Worm (Caenorhabditis elegans) whole organism, L2 larva: ENCODE results near the gene irld-66.

Experiments
- C34F6.9 ChIP-seq: fragments of 150-350 bp; optimal IDR thresholded peaks from 2 replicates; lab custom pipeline; 2014; ENCODE audit warnings: missing biosample characterization, missing genetic modification characterization
- F13H6.1 ChIP-seq: sonication (generic microtip); optimal IDR thresholded peaks from 2 replicates; lab custom pipeline; 2016; ENCODE audit warnings: missing genetic modification characterization, missing compliant biosample characterization
- Y55F3AM.14 ChIP-seq: fragments of 200-800 bp; sonication (Bioruptor generic); optimal IDR thresholded peaks from 2 replicates; lab custom pipeline; 2018; ENCODE audit warnings: mild to moderate bottlenecking, missing genetic modification characterization, missing compliant biosample characterization
- ZK546.5 ChIP-seq: sonication (generic microtip); optimal IDR thresholded peaks from 2 replicates; lab custom pipeline; 2017; ENCODE audit warnings: missing biosample characterization, missing genetic modification characterization
- alr-1 ChIP-seq: fragments of 150-350 bp; optimal IDR thresholded peaks from 2 replicates; lab custom pipeline; 2014; ENCODE audit warnings: missing biosample characterization, missing genetic modification characterization
- aly-2 ChIP-seq: fragments of 150-350 bp; optimal IDR thresholded peaks from 2 replicates; lab custom pipeline; 2014; ENCODE audit warnings: missing biosample characterization, missing genetic modification characterization
- ama-1 ChIP-seq: fragments of 150-350 bp; optimal IDR thresholded peaks from 2 replicates; lab custom pipeline; 2018; ENCODE audit warnings: inconsistent platforms
- ceh-16 ChIP-seq: fragments of 150-350 bp; optimal IDR thresholded peaks from 2 replicates; lab custom pipeline; 2014; ENCODE audit warnings: missing biosample characterization, missing genetic modification characterization
- ceh-82 ChIP-seq: fragments of 150-350 bp; optimal IDR thresholded peaks from 2 replicates; lab custom pipeline; 2014; ENCODE audit warnings: missing biosample characterization, missing genetic modification characterization
- crh-2 ChIP-seq: sonication (generic microtip); optimal IDR thresholded peaks from 2 replicates; lab custom pipeline; 2017; ENCODE audit warnings: missing biosample characterization, missing genetic modification characterization
- egl-27 ChIP-seq: sonication (generic microtip); optimal IDR thresholded peaks from 3 replicates; lab custom pipeline; 2017; ENCODE audit warnings: missing biosample characterization, missing genetic modification reagents, missing genetic modification characterization
- elt-3 ChIP-seq: sonication (generic microtip); optimal IDR thresholded peaks from 2 replicates; lab custom pipeline; 2017; ENCODE audit warnings: missing biosample characterization, missing genetic modification characterization
- gmeb-1 ChIP-seq: fragments of 150-350 bp; optimal IDR thresholded peaks from 2 replicates; lab custom pipeline; 2014; ENCODE audit warnings: missing biosample characterization, missing genetic modification characterization
- lin-11 ChIP-seq: fragments of 150-350 bp; sonication (generic microtip); optimal IDR thresholded peaks from 2 replicates; lab custom pipeline; 2014; ENCODE audit warnings: missing biosample characterization, missing genetic modification characterization, inconsistent platforms, mixed read lengths
- lin-13 ChIP-seq: fragments of 150-350 bp; optimal IDR thresholded peaks from 2 replicates; lab custom pipeline; 2014; ENCODE audit warnings: missing biosample characterization, missing genetic modification reagents, missing genetic modification characterization
- lin-39 ChIP-seq: fragments of 150-350 bp; optimal IDR thresholded peaks from 2 replicates; lab custom pipeline; 2014; ENCODE audit warnings: missing biosample characterization, missing genetic modification reagents, missing genetic modification characterization
- mbf-1 ChIP-seq: sonication (generic microtip); optimal IDR thresholded peaks from 2 replicates; lab custom pipeline; 2017; ENCODE audit warnings: missing biosample characterization, missing genetic modification characterization
- nhr-10 ChIP-seq: sonication (generic microtip); optimal IDR thresholded peaks from 2 replicates; lab custom pipeline; 2017; ENCODE audit warnings: missing biosample characterization, missing genetic modification characterization
- nhr-11 ChIP-seq: fragments of 150-350 bp; optimal IDR thresholded peaks from 2 replicates; lab custom pipeline; 2014; ENCODE audit warnings: missing biosample characterization, missing genetic modification characterization
- nhr-12 ChIP-seq: fragments of 150-350 bp; optimal IDR thresholded peaks from 2 replicates; lab custom pipeline; 2014; ENCODE audit warnings: missing biosample characterization, missing genetic modification characterization
- nhr-21 ChIP-seq: fragments of 150-350 bp; optimal IDR thresholded peaks from 2 replicates; lab custom pipeline; 2014; ENCODE audit warnings: missing biosample characterization, missing genetic modification characterization
- nhr-237 ChIP-seq: fragments of 150-350 bp; optimal IDR thresholded peaks from 2 replicates; lab custom pipeline; 2014; ENCODE audit warnings: missing biosample characterization, missing genetic modification characterization
- nhr-6 ChIP-seq: fragments of 150-350 bp; optimal IDR thresholded peaks from 2 replicates; lab custom pipeline; 2014; ENCODE audit warnings: missing biosample characterization, missing genetic modification characterization
- nhr-77 ChIP-seq: fragments of 150-350 bp; optimal IDR thresholded peaks from 2 replicates; lab custom pipeline; 2014; ENCODE audit warnings: missing biosample characterization, missing genetic modification characterization
- peb-1 ChIP-seq: fragments of 150-350 bp; optimal IDR thresholded peaks from 2 replicates; lab custom pipeline; 2014; ENCODE audit warnings: missing biosample characterization, missing genetic modification characterization
- sem-4 ChIP-seq: fragments of 150-350 bp; optimal IDR thresholded peaks from 2 replicates; lab custom pipeline; 2014; ENCODE audit warnings: missing biosample characterization, missing genetic modification reagents, missing genetic modification characterization
- skn-1 ChIP-seq: sonication (generic microtip); optimal IDR thresholded peaks from 2 replicates; lab custom pipeline; 2017; ENCODE audit warnings: missing biosample characterization, missing genetic modification characterization
- sma-3 ChIP-seq: sonication (generic microtip); optimal IDR thresholded peaks from 2 replicates; lab custom pipeline; 2016; ENCODE audit warnings: missing genetic modification reagents, missing genetic modification characterization, missing compliant biosample characterization
- sma-9 ChIP-seq, 2 experiments: fragments of 150-350 bp in 1 of 2; sonication (generic microtip) in 1 of 2; optimal IDR thresholded peaks; 2 replicates each; lab custom pipeline; 2014 to 2016; ENCODE audit warnings: missing genetic modification characterization in 2 of 2, mild to moderate bottlenecking in 1 of 2, missing biosample characterization in 1 of 2, missing compliant biosample characterization in 1 of 2, missing genetic modification reagents in 1 of 2, moderate library complexity in 1 of 2
- snpc-4 ChIP-seq: fragments of 150-350 bp; optimal IDR thresholded peaks from 2 replicates; lab custom pipeline; 2014; ENCODE audit warnings: missing biosample characterization, missing genetic modification characterization
- unc-39 ChIP-seq: fragments of 150-350 bp; optimal IDR thresholded peaks from 2 replicates; lab custom pipeline; 2014; ENCODE audit warnings: missing biosample characterization, missing genetic modification characterization
- unc-55 ChIP-seq: fragments of 150-350 bp; sonication (generic microtip); optimal IDR thresholded peaks from 3 replicates; lab custom pipeline; 2014; ENCODE audit warnings: missing biosample characterization, missing genetic modification reagents, missing genetic modification characterization
- zag-1 ChIP-seq: fragments of 150-350 bp; optimal IDR thresholded peaks from 2 replicates; lab custom pipeline; 2014; ENCODE audit warnings: missing biosample characterization, missing genetic modification characterization
- ztf-1 ChIP-seq: fragments of 200-800 bp; sonication (Bioruptor generic); conservative IDR thresholded peaks from 2 replicates; pipeline ENCODE4 v1.3.6; 2022; ENCODE audit warnings: missing genetic modification characterization, missing compliant biosample characterization
- ztf-11 ChIP-seq: sonication (generic microtip); optimal IDR thresholded peaks from 2 replicates; lab custom pipeline; 2017; ENCODE audit warnings: missing biosample characterization, missing genetic modification characterization
- ztf-4 ChIP-seq: fragments of 150-350 bp; optimal IDR thresholded peaks from 2 replicates; lab custom pipeline; 2014; ENCODE audit warnings: missing biosample characterization, missing genetic modification characterization

irld-66 gene

ce11 chrII:2987122-2987556 is 46.5 kb upstream of the irld-66 start:
- TF ChIP-seq alr-1 (tag; lab: Kevin White, UChicago), result no peak
- TF ChIP-seq ztf-1, result no peak
- no peak for TF ChIP-seq lin-39 (tag; lab: Kevin White, UChicago)
- TF ChIP-seq crh-2 (tag; lab: Kevin White, UChicago), result no peak
- TF ChIP-seq snpc-4 (tag; lab: Kevin White, UChicago), result peak; percentile 52
- TF ChIP-seq unc-39, result no peak
- TF ChIP-seq nhr-12 (tag; lab: Kevin White, UChicago), result no peak
- TF ChIP-seq nhr-11, result no peak
- no peak for TF ChIP-seq nhr-21 (tag; lab: Kevin White, UChicago)
- TF ChIP-seq lin-13 (GFP tag; lab: Kevin White, UChicago), result peak; percentile 3
- no peak for TF ChIP-seq nhr-10 (tag; lab: Kevin White, UChicago)
- no peak for TF ChIP-seq mbf-1 (tag; lab: Kevin White, UChicago)
- no peak for TF ChIP-seq gmeb-1
- no peak for TF ChIP-seq ztf-4
- TF ChIP-seq Y55F3AM.14 (GFP tag; lab: Kevin White, UChicago), result peak; percentile 22
- no peak for TF ChIP-seq skn-1
- no peak for TF ChIP-seq F13H6.1
- TF ChIP-seq nhr-77 (tag; lab: Kevin White, UChicago), result no peak
- no peak for TF ChIP-seq sma-9 (GFP tag; optimal IDR thresholded peaks at IDR 0.05; lab: Kevin White, UChicago)
- no peak for TF ChIP-seq sma-9 (tag; optimal IDR thresholded peaks at IDR 0.05; lab: Kevin White, UChicago)
- TF ChIP-seq nhr-6 (tag; lab: Kevin White, UChicago), result no peak
- no peak for TF ChIP-seq elt-3 (tag; lab: Kevin White, UChicago)
- no peak for TF ChIP-seq aly-2 (tag; lab: Kevin White, UChicago)
- TF ChIP-seq, all 48 proteins: peak for 3

- TF ChIP-seq ztf-1 (no peak), ama-1 (lab: Kevin White, UChicago) (no peak), sem-4 (tag; lab: Kevin White, UChicago) (no peak), ceh-82 (tag; lab: Kevin White, UChicago) (no peak), peb-1 (no peak), egl-27 (tag; lab: Kevin White, UChicago) (no peak), sma-9 (GFP tag; optimal IDR thresholded peaks at IDR 0.05; lab: Kevin White, UChicago) (no peak), sma-9 (tag; optimal IDR thresholded peaks at IDR 0.05; lab: Kevin White, UChicago) (no peak), gmeb-1 (no peak), nhr-21 (tag; lab: Kevin White, UChicago) (no peak), nhr-12 (tag; lab: Kevin White, UChicago) (no peak), sma-3 (GFP tag; lab: Kevin White, UChicago) (no peak), lin-11 (tag; lab: Kevin White, UChicago) (no peak), mbf-1 (tag; lab: Kevin White, UChicago) (no peak), nhr-11 (no peak), C34F6.9 (tag; lab: Kevin White, UChicago) (no peak), unc-39 (no peak), aly-2 (tag; lab: Kevin White, UChicago) (no peak), nhr-6 (tag; lab: Kevin White, UChicago) (no peak)
Observed at ce11 chrII:2985935-2986498, 45.4 kb upstream of the irld-66 start.

- TF ChIP-seq alr-1 (tag; lab: Kevin White, UChicago) (no peak), crh-2 (tag; lab: Kevin White, UChicago) (no peak), C34F6.9 (tag; lab: Kevin White, UChicago) (no peak), aly-2 (tag; lab: Kevin White, UChicago) (no peak), nhr-77 (tag; lab: Kevin White, UChicago) (no peak), nhr-237 (tag; lab: Kevin White, UChicago) (no peak), ZK546.5 (tag; lab: Kevin White, UChicago) (no peak), ztf-11 (no peak), lin-11 (tag; lab: Kevin White, UChicago) (no peak), ceh-16 (tag; lab: Kevin White, UChicago) (no peak), mbf-1 (tag; lab: Kevin White, UChicago) (no peak), nhr-10 (tag; lab: Kevin White, UChicago) (no peak), ztf-1 (no peak), F13H6.1 (no peak), unc-55 (GFP tag; lab: Kevin White, UChicago) (no peak), egl-27 (tag; lab: Kevin White, UChicago) (no peak), zag-1 (tag; lab: Kevin White, UChicago) (no peak)
- TF ChIP-seq, all 48 proteins: peak for 0
Observed at ce11 chrII:2985446-2985845, 44.8 kb upstream of the irld-66 start.
